In the genomic region with DNA sequence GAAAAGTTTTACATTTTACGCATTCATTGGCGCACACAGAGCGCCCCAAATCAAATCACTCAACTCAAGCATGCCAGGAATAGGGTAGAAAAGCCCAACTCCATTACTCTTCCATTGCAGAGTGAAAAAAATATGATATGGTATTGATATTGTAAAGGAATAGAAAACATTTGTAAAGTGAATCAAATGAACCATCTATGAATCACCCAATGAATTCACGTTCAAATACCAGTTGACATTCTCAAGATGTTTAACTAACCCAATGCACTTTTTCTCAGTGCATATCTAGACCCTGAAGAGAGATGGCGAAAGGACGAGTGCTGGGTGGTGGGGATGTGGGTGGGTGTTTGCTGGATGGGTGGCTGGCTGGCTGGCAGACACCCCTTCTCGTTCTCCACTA, we compare ENCODE assay signal across 2 fruit fly cellular contexts.
A peak's percentile ranks its signal among the peaks of the same experiment; 100 is the strongest.
TF ChIP-seq lines count a peak whose summit lies in the region.

No protein-coding gene starts in this region.

TF ChIP-seq in whole organism, embryonic, 481 proteins besides CTCF, POLR2A, EP300 and RAD21 (continued from another document and continues in another):
- TF ChIP-seq Nf-YA (GFP tag; IDR thresholded peaks at IDR 0.05; lab: Robert Waterston, UW) (0 out of 2 replicates have a peak, but pooled peaks have one; percentile 36), E2f1 (GFP tag; IDR thresholded peaks at IDR 0.05; lab: Robert Waterston, UW) (peak; percentile 48; the same call in 1 of the 2 replicates), prd (optimal IDR thresholded peaks at IDR 0.05; lab: Kevin White, UChicago) (no peak), prd (GFP tag; IDR thresholded peaks at IDR 0.05; lab: Robert Waterston, UW) (peak; percentile 22; the same call in 1 of the 3 replicates), slbo (GFP tag; IDR thresholded peaks at IDR 0.05; lab: Robert Waterston, UW) (peak; percentile 59; the same call in 1 of the 2 replicates), gce (GFP tag; IDR thresholded peaks at IDR 0.05; lab: Robert Waterston, UW) (peak; percentile 45; the same call in 1 of the 3 replicates), vvl (GFP tag; IDR thresholded peaks at IDR 0.05; lab: Robert Waterston, UW) (peak; percentile 47; the same call in 1 of the 2 replicates), HHEX (GFP tag; optimal IDR thresholded peaks at IDR 0.05; lab: Kevin White, UChicago) (peak; percentile 41), Ptx1 (GFP tag; IDR thresholded peaks at IDR 0.05; lab: Robert Waterston, UW) (peak; percentile 56; the same call in 1 of the 2 replicates), CG18599 (GFP tag; optimal IDR thresholded peaks at IDR 0.05; lab: Kevin White, UChicago) (peak; percentile 83), CG32532 (GFP tag; IDR thresholded peaks at IDR 0.05; lab: Robert Waterston, UW) (peak; percentile 26; the same call in 1 of the 2 replicates), Blimp-1 (GFP tag; optimal IDR thresholded peaks at IDR 0.05; lab: Kevin White, UChicago) (peak; percentile 22), ase (GFP tag; IDR thresholded peaks at IDR 0.05; lab: Robert Waterston, UW) (no peak), Rx (GFP tag; IDR thresholded peaks at IDR 0.05; lab: Robert Waterston, UW) (peak; percentile 23; the same call in 1 of the 2 replicates), NC2α (GFP tag; optimal IDR thresholded peaks at IDR 0.05; lab: Kevin White, UChicago) (no peak), CG31441 (GFP tag; IDR thresholded peaks at IDR 0.05; lab: Robert Waterston, UW) (peak; percentile 10; the same call in 1 of the 2 replicates), CG6272 (GFP tag; IDR thresholded peaks at IDR 0.05; lab: Robert Waterston, UW) (peak; percentile 20; the same call in 1 of the 2 replicates), crp (GFP tag; optimal IDR thresholded peaks at IDR 0.05; lab: Kevin White, UChicago) (no peak), CG12071 (GFP tag; optimal IDR thresholded peaks at IDR 0.05; lab: Kevin White, UChicago) (peak; percentile 52), CG2120 (GFP tag; optimal IDR thresholded peaks at IDR 0.05; lab: Kevin White, UChicago) (peak; percentile 51), Hsf (GFP tag; optimal IDR thresholded peaks at IDR 0.05; lab: Kevin White, UChicago) (peak; percentile 4), croc (GFP tag; conservative IDR thresholded peaks at IDR 0.05; lab: Robert Waterston, UW) (0 out of 3 replicates have a peak, but pooled peaks have one; percentile 17), phol (tag; optimal IDR thresholded peaks at IDR 0.05; lab: Kevin White, UChicago) (peak; percentile 12), Rfx (GFP tag; IDR thresholded peaks at IDR 0.05; lab: Robert Waterston, UW) (peak; percentile 51), gcm2 (GFP tag; optimal IDR thresholded peaks at IDR 0.05; lab: Kevin White, UChicago) (no peak), Oli (tag; optimal IDR thresholded peaks at IDR 0.05; lab: Kevin White, UChicago) (peak; percentile 9), gsb (GFP tag; IDR thresholded peaks at IDR 0.05; lab: Robert Waterston, UW) (no peak), CG9817 (tag; optimal IDR thresholded peaks at IDR 0.05; lab: Kevin White, UChicago) (peak; percentile 18), Fer3 (tag; optimal IDR thresholded peaks at IDR 0.05; lab: Kevin White, UChicago) (peak; percentile 42), CG5245 (GFP tag; optimal IDR thresholded peaks at IDR 0.05; lab: Kevin White, UChicago) (no peak), CG5180 (GFP tag; optimal IDR thresholded peaks at IDR 0.05; lab: Kevin White, UChicago) (no peak), CG7786 (GFP tag; optimal IDR thresholded peaks at IDR 0.05; lab: Kevin White, UChicago) (peak; percentile 8), CG6689 (GFP tag; IDR thresholded peaks at IDR 0.05; lab: Robert Waterston, UW) (0 out of 2 replicates have a peak, but pooled peaks have one; percentile 13), Mes4 (GFP tag; optimal IDR thresholded peaks at IDR 0.05; lab: Kevin White, UChicago) (no peak), CG7987 (GFP tag; optimal IDR thresholded peaks at IDR 0.05; lab: Kevin White, UChicago) (no peak), CG11456 (GFP tag; IDR thresholded peaks at IDR 0.05; lab: Robert Waterston, UW) (0 out of 3 replicates have a peak, but pooled peaks have one; percentile 48), ind (GFP tag; optimal IDR thresholded peaks at IDR 0.05; lab: Kevin White, UChicago) (peak; percentile 22), Abd-B (GFP tag; optimal IDR thresholded peaks at IDR 0.05; lab: Kevin White, UChicago) (no peak), dpn (GFP tag; optimal IDR thresholded peaks at IDR 0.05; lab: Kevin White, UChicago) (peak in 1 of 2 experiments; percentile 22), CG34422 (GFP tag; IDR thresholded peaks at IDR 0.05; lab: Robert Waterston, UW) (0 out of 3 replicates have a peak, but pooled peaks have one; percentile 20), CG12769 (tag; optimal IDR thresholded peaks at IDR 0.05; lab: Kevin White, UChicago) (peak; percentile 68), CG17385 (GFP tag; optimal IDR thresholded peaks at IDR 0.05; lab: Kevin White, UChicago) (peak; percentile 37), lmd (GFP tag; IDR thresholded peaks at IDR 0.05; lab: Robert Waterston, UW) (peak; percentile 53), CG8290 (GFP tag; optimal IDR thresholded peaks at IDR 0.05; lab: Kevin White, UChicago) (no peak), CG8290 (tag; optimal IDR thresholded peaks at IDR 0.05; lab: Kevin White, UChicago) (peak in 1 of 2 experiments; percentile 62), CG17361 (GFP tag; IDR thresholded peaks at IDR 0.05; lab: Robert Waterston, UW) (no peak), dati (GFP tag; IDR thresholded peaks at IDR 0.05; lab: Robert Waterston, UW) (no peak), sens (GFP tag; lab: Kevin White, UChicago) (peak; percentile 54), pan (optimal IDR thresholded peaks at IDR 0.05; lab: Kevin White, UChicago) (no peak), pan (GFP tag; optimal IDR thresholded peaks at IDR 0.05 in 1 of 2, IDR thresholded peaks at IDR 0.05 in 1 of 2) (peak in 1 of 2 experiments; percentile 40), grau (tag; optimal IDR thresholded peaks at IDR 0.05; lab: Kevin White, UChicago) (peak; percentile 45), CG7839 (tag; optimal IDR thresholded peaks at IDR 0.05; lab: Kevin White, UChicago) (peak; percentile 31), PHDP (tag; optimal IDR thresholded peaks at IDR 0.05; lab: Kevin White, UChicago) (peak; percentile 29), CG17359 (tag; optimal IDR thresholded peaks at IDR 0.05; lab: Kevin White, UChicago) (peak; percentile 59), CG12299 (tag; optimal IDR thresholded peaks at IDR 0.05; lab: Kevin White, UChicago) (no peak), BtbVII (GFP tag; optimal IDR thresholded peaks at IDR 0.05; lab: Kevin White, UChicago) (peak; percentile 11), CG6254 (GFP tag; optimal IDR thresholded peaks at IDR 0.05; lab: Kevin White, UChicago) (no peak), danr (GFP tag; IDR thresholded peaks at IDR 0.05; lab: Robert Waterston, UW) (0 out of 2 replicates have a peak, but pooled peaks have one; percentile 27), Hr51 (GFP tag; optimal IDR thresholded peaks at IDR 0.05; lab: Kevin White, UChicago) (peak in 1 of 2 experiments; percentile 48), ro (GFP tag; IDR thresholded peaks at IDR 0.05; lab: Robert Waterston, UW) (no peak)

TF ChIP-seq in whole organism, prepupa, 60 proteins besides CTCF, POLR2A, EP300 and RAD21 (continued from another document):
- TF ChIP-seq CG10631 (GFP tag; optimal IDR thresholded peaks at IDR 0.05; lab: Kevin White, UChicago) (peak; percentile 1), svp (GFP tag; lab: Kevin White, UChicago) (peak; percentile 71), OdsH (GFP tag; optimal IDR thresholded peaks at IDR 0.05; lab: Kevin White, UChicago) (peak; percentile 20), fd59A (GFP tag; optimal IDR thresholded peaks at IDR 0.05; lab: Kevin White, UChicago) (peak; percentile 4), Eip75B (GFP tag; optimal IDR thresholded peaks at IDR 0.05; lab: Kevin White, UChicago) (peak; percentile 1), CG6808 (GFP tag; optimal IDR thresholded peaks at IDR 0.05; lab: Kevin White, UChicago) (no peak), Hr38 (GFP tag; optimal IDR thresholded peaks at IDR 0.05; lab: Kevin White, UChicago) (no peak), topi (GFP tag; optimal IDR thresholded peaks at IDR 0.05; lab: Kevin White, UChicago) (peak; percentile 20)
